Fruit fly (Drosophila melanogaster) whole organism, embryonic: Measurements from ENCODE around the gene Prx2.

ENCODE experiments used
- C15 ChIP-seq: fragments of 200-800 bp; sonication (Bioruptor generic); IDR thresholded peaks from 3 replicates; pipeline ENCODE4 v1.3.6; 2022; ENCODE audit warnings: missing biosample characterization, missing genetic modification characterization
- CG10147 ChIP-seq: fragments of 200-800 bp; sonication (Bioruptor generic); optimal IDR thresholded peaks from 2 replicates; lab custom pipeline; 2019; ENCODE audit warnings: missing biosample characterization, mild to moderate bottlenecking, missing genetic modification characterization, moderate library complexity
- CG10654 ChIP-seq: fragments of 200-800 bp; sonication (Bioruptor generic); optimal IDR thresholded peaks from 2 replicates; lab custom pipeline; 2016; ENCODE audit warnings: missing biosample characterization, missing genetic modification characterization
- CG11085 ChIP-seq: fragments of 200-800 bp; sonication (Bioruptor generic); IDR thresholded peaks from 2 replicates; pipeline ENCODE4 v1.3.6; 2022; ENCODE audit warnings: missing biosample characterization, missing genetic modification characterization
- CG12155 ChIP-seq: fragments of 200-800 bp; sonication (Bioruptor generic); optimal IDR thresholded peaks from 3 replicates; lab custom pipeline; 2016; ENCODE audit warnings: missing biosample characterization, missing genetic modification characterization
- CG13123 ChIP-seq: fragments of 200-800 bp; sonication (Bioruptor generic); optimal IDR thresholded peaks from 2 replicates; lab custom pipeline; 2016; ENCODE audit warnings: missing biosample characterization, missing genetic modification characterization
- CG13296 ChIP-seq: fragments of 200-800 bp; sonication (Bioruptor generic); optimal IDR thresholded peaks from 3 replicates; lab custom pipeline; 2018; ENCODE audit warnings: missing biosample characterization, mild to moderate bottlenecking, missing genetic modification characterization
- CG14050 ChIP-seq: fragments of 200-800 bp; sonication (Bioruptor generic); IDR thresholded peaks from 3 replicates; pipeline ENCODE4 v1.3.6; 2022; ENCODE audit warnings: missing biosample characterization, missing genetic modification characterization
- CG14860 ChIP-seq: fragments of 200-800 bp; sonication (Bioruptor generic); IDR thresholded peaks from 3 replicates; pipeline ENCODE4 v1.3.6; 2022; ENCODE audit warnings: missing biosample characterization, missing genetic modification characterization; ENCODE audit not compliant: partially characterized antibody
- CG15011 ChIP-seq: fragments of 200-800 bp; sonication (Bioruptor generic); optimal IDR thresholded peaks from 3 replicates; lab custom pipeline; 2018; ENCODE audit warnings: missing biosample characterization, mild to moderate bottlenecking, missing genetic modification characterization
- CG17568 ChIP-seq: fragments of 200-800 bp; sonication (Bioruptor generic); optimal IDR thresholded peaks from 2 replicates; lab custom pipeline; 2018; ENCODE audit warnings: missing biosample characterization, mild to moderate bottlenecking, missing genetic modification characterization, moderate library complexity
- CG18476 ChIP-seq: fragments of 200-800 bp; sonication (Bioruptor generic); optimal IDR thresholded peaks from 2 replicates; lab custom pipeline; 2016; ENCODE audit warnings: missing biosample characterization, mild to moderate bottlenecking, missing genetic modification characterization
- CG30431 ChIP-seq: fragments of 200-800 bp; sonication (Bioruptor generic); optimal IDR thresholded peaks from 2 replicates; lab custom pipeline; 2017; ENCODE audit warnings: missing biosample characterization, missing genetic modification characterization
- CG3281 ChIP-seq: fragments of 200-800 bp; sonication (Bioruptor generic); optimal IDR thresholded peaks from 3 replicates; lab custom pipeline; 2017; ENCODE audit warnings: missing biosample characterization, mild to moderate bottlenecking, missing genetic modification characterization
- CG3847 ChIP-seq: fragments of 200-800 bp; sonication (Bioruptor generic); IDR thresholded peaks from 2 replicates; pipeline ENCODE4 v1.3.6; 2022; ENCODE audit warnings: missing biosample characterization, missing genetic modification characterization
- CG4730 ChIP-seq: fragments of 200-800 bp; sonication (Bioruptor generic); IDR thresholded peaks from 2 replicates; pipeline ENCODE4 v1.3.6; 2022; ENCODE audit warnings: missing biosample characterization, missing genetic modification characterization
- CG6813 ChIP-seq: fragments of 200-800 bp; sonication (Bioruptor generic); optimal IDR thresholded peaks from 2 replicates; lab custom pipeline; 2017; ENCODE audit warnings: missing biosample characterization, missing genetic modification characterization, mild to moderate bottlenecking, moderate library complexity, missing genetic modification reagents
- CG7556 ChIP-seq: fragments of 200-800 bp; sonication (Bioruptor generic); optimal IDR thresholded peaks from 2 replicates; lab custom pipeline; 2017; ENCODE audit warnings: missing biosample characterization, mild to moderate bottlenecking, missing genetic modification characterization
- CG8944 ChIP-seq: fragments of 200-800 bp; sonication (Bioruptor generic); optimal IDR thresholded peaks from 3 replicates; lab custom pipeline; 2016; ENCODE audit warnings: missing biosample characterization, missing genetic modification characterization
- CG9932 ChIP-seq: fragments of 200-800 bp; sonication (Bioruptor generic); IDR thresholded peaks from 2 replicates; pipeline ENCODE4 v1.3.6; 2022; ENCODE audit warnings: missing biosample characterization, missing genetic modification characterization
- CTCF ChIP-seq: fragments of 200-800 bp; sonication (Bioruptor generic); optimal IDR thresholded peaks from 2 replicates; lab custom pipeline; 2017; ENCODE audit warnings: missing biosample characterization, mild to moderate bottlenecking, missing genetic modification characterization, moderate library complexity
- D ChIP-seq, 2 experiments: fragments of 200-800 bp in 1 of 2; fragments of >200 bp in 1 of 2; sonication (Bioruptor generic) in 1 of 2; optimal IDR thresholded peaks; 2 replicates in 1 of 2; 3 replicates in 1 of 2; lab custom pipeline; 2017; ENCODE audit warnings: mild to moderate bottlenecking in 1 of 2, missing biosample characterization in 1 of 2, missing genetic modification characterization in 1 of 2, missing genetic modification reagents in 1 of 2
- Dip2 ChIP-seq: fragments of 200-800 bp; sonication (Bioruptor generic); IDR thresholded peaks from 2 replicates; pipeline ENCODE4 v1.3.6; 2022; ENCODE audit warnings: missing biosample characterization, missing genetic modification characterization
- Dp ChIP-seq: fragments of 200-800 bp; sonication (Bioruptor generic); optimal IDR thresholded peaks from 2 replicates; lab custom pipeline; 2018; ENCODE audit warnings: missing biosample characterization, mild to moderate bottlenecking, missing genetic modification characterization, moderate library complexity
- ERR ChIP-seq: fragments of 200-800 bp; sonication (Bioruptor generic); optimal IDR thresholded peaks from 2 replicates; lab custom pipeline; 2016; ENCODE audit warnings: missing biosample characterization, missing genetic modification characterization
- Eip74EF ChIP-seq, 2 experiments: fragments of 200-800 bp in 1 of 2; fragments of >200 bp in 1 of 2; sonication (Bioruptor generic) in 1 of 2; optimal IDR thresholded peaks; 2 replicates each; lab custom pipeline; 2017 to 2019; ENCODE audit warnings: missing biosample characterization in 2 of 2, missing genetic modification characterization in 2 of 2, mild to moderate bottlenecking in 1 of 2, moderate library complexity in 1 of 2
- Gsc ChIP-seq: fragments of 200-800 bp; sonication (Bioruptor generic); IDR thresholded peaks from 2 replicates; pipeline ENCODE4 v1.3.6; 2022; ENCODE audit warnings: missing biosample characterization, missing genetic modification characterization
- HLH3B ChIP-seq: fragments of 200-800 bp; sonication (Bioruptor generic); IDR thresholded peaks from 2 replicates; pipeline ENCODE4 v1.3.6; 2022; ENCODE audit warnings: missing biosample characterization, missing genetic modification characterization
- HLH54F ChIP-seq: fragments of 200-800 bp; sonication (Bioruptor generic); optimal IDR thresholded peaks from 3 replicates; lab custom pipeline; 2016; ENCODE audit warnings: missing biosample characterization, missing genetic modification characterization
- Hr78 ChIP-seq, 2 experiments: fragments of 200-800 bp in 1 of 2; fragments of >200 bp in 1 of 2; sonication (Bioruptor generic) in 1 of 2; optimal IDR thresholded peaks; 2 replicates each; lab custom pipeline; 2017 to 2019; ENCODE audit warnings: missing biosample characterization in 2 of 2, missing genetic modification characterization in 2 of 2, mild to moderate bottlenecking in 1 of 2, moderate library complexity in 1 of 2
- Lpt ChIP-seq: fragments of >200 bp; optimal IDR thresholded peaks from 2 replicates; lab custom pipeline; 2018; ENCODE audit warnings: missing biosample characterization, missing genetic modification characterization
- MBD-R2 ChIP-seq: fragments of 200-800 bp; sonication (Bioruptor generic); IDR thresholded peaks from 2 replicates; pipeline ENCODE4 v1.3.6; 2022; ENCODE audit warnings: missing biosample characterization, missing genetic modification characterization
- Sox100B ChIP-seq: fragments of 200-800 bp; sonication (Bioruptor generic); optimal IDR thresholded peaks from 3 replicates; lab custom pipeline; 2018; ENCODE audit warnings: missing biosample characterization, mild to moderate bottlenecking, missing genetic modification characterization
- Stat92E ChIP-seq, 3 experiments: fragments of >200 bp in 2 of 3; fragments of 200-800 bp in 1 of 3; sonication (Bioruptor generic) in 1 of 3; optimal IDR thresholded peaks; 2 replicates each; lab custom pipeline; 2017 to 2019; ENCODE audit warnings: missing biosample characterization in 3 of 3, missing genetic modification characterization in 3 of 3, mild to moderate bottlenecking in 1 of 3, moderate library complexity in 1 of 3
- TFAM ChIP-seq: fragments of 200-800 bp; sonication (Bioruptor generic); optimal IDR thresholded peaks from 2 replicates; lab custom pipeline; 2017; ENCODE audit warnings: missing biosample characterization, missing genetic modification characterization, inconsistent platforms
- Taf1 ChIP-seq: fragments of 200-800 bp; sonication (Bioruptor generic); IDR thresholded peaks from 2 replicates; pipeline ENCODE4 v1.3.6; 2022; ENCODE audit warnings: missing biosample characterization, missing genetic modification characterization
- Usf ChIP-seq: fragments of 200-800 bp; sonication (Bioruptor generic); optimal IDR thresholded peaks from 2 replicates; lab custom pipeline; 2017; ENCODE audit warnings: missing genotype, missing biosample characterization, missing genetic modification characterization
- br ChIP-seq: fragments of >200 bp; optimal IDR thresholded peaks from 2 replicates; lab custom pipeline; 2017
- da ChIP-seq: fragments of 200-800 bp; sonication (Bioruptor generic); optimal IDR thresholded peaks from 2 replicates; lab custom pipeline; 2016; ENCODE audit warnings: missing biosample characterization, missing genetic modification characterization
- exex ChIP-seq: fragments of 200-800 bp; sonication (Bioruptor generic); optimal IDR thresholded peaks from 4 replicates; lab custom pipeline; 2018; ENCODE audit warnings: missing biosample characterization, mild to moderate bottlenecking, missing genetic modification characterization, moderate library complexity
- fd102C ChIP-seq: fragments of 200-800 bp; sonication (Bioruptor generic); optimal IDR thresholded peaks from 2 replicates; lab custom pipeline; 2018; ENCODE audit warnings: missing biosample characterization, mild to moderate bottlenecking, missing genetic modification characterization, moderate library complexity
- gcm ChIP-seq: fragments of 200-800 bp; sonication (Bioruptor generic); optimal IDR thresholded peaks from 2 replicates; lab custom pipeline; 2019; ENCODE audit warnings: missing biosample characterization, mild to moderate bottlenecking, missing genetic modification characterization, moderate library complexity
- jing ChIP-seq: fragments of 200-800 bp; sonication (Bioruptor generic); optimal IDR thresholded peaks from 2 replicates; lab custom pipeline; 2018; ENCODE audit warnings: missing biosample characterization, mild to moderate bottlenecking, missing genetic modification characterization
- lbe ChIP-seq: fragments of 200-800 bp; sonication (Bioruptor generic); optimal IDR thresholded peaks from 2 replicates; lab custom pipeline; 2016; ENCODE audit warnings: missing biosample characterization, mild to moderate bottlenecking, missing genetic modification characterization
- maf-S ChIP-seq: fragments of 200-800 bp; sonication (Bioruptor generic); optimal IDR thresholded peaks from 2 replicates; lab custom pipeline; 2016; ENCODE audit warnings: missing biosample characterization, missing genetic modification characterization
- nau ChIP-seq: fragments of 200-800 bp; sonication (Bioruptor generic); optimal IDR thresholded peaks from 3 replicates; lab custom pipeline; 2017; ENCODE audit warnings: missing biosample characterization, mild to moderate bottlenecking, missing genetic modification characterization, missing genetic modification reagents
- oc ChIP-seq: fragments of 200-800 bp; sonication (Bioruptor generic); optimal IDR thresholded peaks from 2 replicates; lab custom pipeline; 2018; ENCODE audit warnings: missing biosample characterization, mild to moderate bottlenecking, missing genetic modification characterization, moderate library complexity
- ranshi ChIP-seq: fragments of 200-800 bp; sonication (Bioruptor generic); IDR thresholded peaks from 2 replicates; pipeline ENCODE4 v1.3.6; 2022; ENCODE audit warnings: missing biosample characterization, missing genetic modification characterization
- sens-2 ChIP-seq: fragments of 200-800 bp; sonication (Bioruptor generic); IDR thresholded peaks from 2 replicates; pipeline ENCODE4 v1.3.6; 2022; ENCODE audit warnings: missing biosample characterization, missing genetic modification characterization
- wdn ChIP-seq: fragments of 200-800 bp; sonication (Bioruptor generic); IDR thresholded peaks from 2 replicates; pipeline ENCODE4 v1.3.6; 2022; ENCODE audit warnings: missing biosample characterization, missing genetic modification characterization
- wek ChIP-seq: fragments of 200-800 bp; sonication (Bioruptor generic); optimal IDR thresholded peaks from 3 replicates; lab custom pipeline; 2018; ENCODE audit warnings: missing biosample characterization, mild to moderate bottlenecking, missing genetic modification characterization, moderate library complexity

The Prx2 gene

DNA sequence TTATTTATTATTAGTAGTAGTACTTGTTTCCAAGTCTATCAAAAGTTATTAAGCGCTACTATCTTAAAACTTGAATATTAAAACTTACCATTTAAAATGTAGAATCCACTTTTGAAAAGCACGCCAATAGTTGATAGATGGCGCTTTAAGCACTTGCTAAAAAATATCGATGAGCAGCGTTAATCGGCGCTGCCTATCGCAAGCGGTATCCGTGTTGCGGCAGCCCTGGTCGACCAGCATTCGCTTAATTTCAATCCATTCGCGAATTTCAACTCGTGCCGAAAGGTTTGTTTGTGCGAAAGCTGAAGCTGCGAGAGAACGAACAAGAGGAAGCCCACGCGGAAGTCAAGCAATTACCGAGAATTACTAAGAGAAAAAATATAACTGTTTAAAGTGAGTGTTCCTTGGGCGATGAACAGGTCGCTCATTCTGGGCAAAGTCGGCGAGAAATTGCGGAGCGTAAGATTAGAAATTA, at the start of gene Prx2 (continued):
- TF ChIP-seq CG10147 (GFP tag; lab: Kevin White, UChicago) (no peak), lbe (GFP tag; lab: Kevin White, UChicago) (no peak), CG13123 (no peak), HLH54F (GFP tag; lab: Kevin White, UChicago) (peak; percentile 6), CG8944 (no peak), exex (peak; percentile 21), br (lab: Kevin White, UChicago) (no peak), C15 (GFP tag; lab: Robert Waterston, UW) (no peak), CG14860 (GFP tag; lab: Robert Waterston, UW) (peak; percentile 48; the same call in 2 of the 3 replicates), D (optimal IDR thresholded peaks at IDR 0.05; lab: Kevin White, UChicago) (no peak), D (GFP tag; optimal IDR thresholded peaks at IDR 0.05; lab: Kevin White, UChicago) (no peak), CG10654 (GFP tag; lab: Kevin White, UChicago) (no peak), wek (GFP tag; lab: Kevin White, UChicago) (no peak), Usf (no peak), da (GFP tag; lab: Kevin White, UChicago) (no peak), maf-S (GFP tag; lab: Kevin White, UChicago) (no peak), Dp (GFP tag; lab: Kevin White, UChicago) (peak; percentile 83), gcm (no peak), HLH3B (no peak), CG18476 (GFP tag; lab: Kevin White, UChicago) (no peak), TFAM (GFP tag; lab: Kevin White, UChicago) (no peak), CG4730 (GFP tag; lab: Robert Waterston, UW) (0 out of 2 replicates have a peak, but pooled peaks have one; percentile 9), Sox100B (GFP tag; lab: Kevin White, UChicago) (no peak), CG14050 (GFP tag; lab: Robert Waterston, UW) (no peak), CG11085 (GFP tag; lab: Robert Waterston, UW) (0 out of 2 replicates have a peak, but pooled peaks have one; percentile 28), jing (GFP tag; lab: Kevin White, UChicago) (no peak), CG15011 (GFP tag; lab: Kevin White, UChicago) (no peak), Dip2 (GFP tag; lab: Robert Waterston, UW) (no peak), nau (no peak), ERR (GFP tag; lab: Kevin White, UChicago) (no peak), Eip74EF (GFP tag; optimal IDR thresholded peaks at IDR 0.05; lab: Kevin White, UChicago) (no peak), MBD-R2 (GFP tag; lab: Robert Waterston, UW) (peak; percentile 53), ranshi (GFP tag; lab: Robert Waterston, UW) (0 out of 2 replicates have a peak, but pooled peaks have one; percentile 20), CG7556 (GFP tag; lab: Kevin White, UChicago) (no peak), CG3847 (GFP tag; lab: Robert Waterston, UW) (peak; percentile 48), Stat92E (GFP tag; optimal IDR thresholded peaks at IDR 0.05; lab: Kevin White, UChicago) (no peak), CG17568 (GFP tag; lab: Kevin White, UChicago) (no peak), CG6813 (GFP tag; lab: Kevin White, UChicago) (no peak), Gsc (GFP tag; lab: Robert Waterston, UW) (no peak), CG30431 (GFP tag; lab: Kevin White, UChicago) (no peak), Hr78 (GFP tag; optimal IDR thresholded peaks at IDR 0.05; lab: Kevin White, UChicago) (no peak), CG9932 (GFP tag; lab: Robert Waterston, UW) (peak; percentile 62), Taf1 (GFP tag; lab: Robert Waterston, UW) (no peak), CG13296 (GFP tag; lab: Kevin White, UChicago) (peak; percentile 38), CTCF (GFP tag; lab: Kevin White, UChicago) (peak; percentile 93), sens-2 (GFP tag; lab: Robert Waterston, UW) (no peak), CG3281 (GFP tag; lab: Kevin White, UChicago) (no peak), Lpt (GFP tag; lab: Kevin White, UChicago) (no peak), CG12155 (GFP tag; lab: Kevin White, UChicago) (peak; percentile 25), oc (tag; lab: Kevin White, UChicago) (no peak), wdn (GFP tag; lab: Robert Waterston, UW) (no peak), fd102C (GFP tag; lab: Kevin White, UChicago) (no peak)
